Worm (Caenorhabditis elegans) whole organism, L4 larva: ENCODE data around the gene ZK795.2.

Experiments
- ama-1 ChIP-seq: fragments of 150-350 bp; optimal IDR thresholded peaks from 2 replicates; lab custom pipeline; 2014; ENCODE audit warnings: inconsistent platforms, mixed read lengths
- hlh-30 ChIP-seq: sonication (generic microtip); optimal IDR thresholded peaks from 2 replicates; lab custom pipeline; 2017; ENCODE audit warnings: antibody characterized with exemption, mild to moderate bottlenecking, missing genetic modification characterization, missing compliant biosample characterization; ENCODE audit not compliant: insufficient read depth
- saeg-2 ChIP-seq: fragments of 200-800 bp; sonication (Bioruptor generic); IDR thresholded peaks from 2 replicates; pipeline ENCODE4 v1.3.6; 2022; ENCODE audit warnings: missing genetic modification reagents, missing genetic modification characterization, missing compliant biosample characterization
- sdz-12 ChIP-seq: fragments of 200-800 bp; sonication (Bioruptor generic); optimal IDR thresholded peaks from 2 replicates; lab custom pipeline; 2018; ENCODE audit warnings: mild to moderate bottlenecking, missing genetic modification characterization, missing compliant biosample characterization

DNA sequence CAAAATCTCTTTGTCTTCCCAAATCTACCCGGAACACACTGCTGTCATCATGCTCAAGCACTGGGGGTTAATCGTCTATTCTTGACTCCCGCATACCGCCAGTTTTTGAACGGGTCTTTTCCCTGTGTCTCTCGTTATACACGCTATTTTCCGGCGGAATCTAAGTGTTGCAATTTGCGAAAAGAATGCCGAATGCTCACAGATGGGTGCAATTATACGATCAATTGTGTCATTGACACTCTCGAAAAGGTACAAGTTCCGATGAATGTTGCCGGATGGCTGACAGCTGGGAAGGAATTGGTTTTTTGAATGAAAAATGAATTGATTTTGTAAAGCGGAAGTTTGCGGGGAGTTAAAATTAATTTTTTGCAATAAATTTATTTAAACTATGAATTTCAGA lies 6.8 kb downstream of the ZK795.2 start:
- no peak for TF ChIP-seq ama-1 (lab: Kevin White, UChicago)
- no peak for TF ChIP-seq saeg-2 (GFP tag; lab: Robert Waterston, UW)
- no peak for TF ChIP-seq sdz-12
- TF ChIP-seq hlh-30, result no peak
